Worm (Caenorhabditis elegans) whole organism, L3 larva: ENCODE data around the gene catp-6.

Source experiments
- aly-2 ChIP-seq: fragments of 150-350 bp; optimal IDR thresholded peaks from 2 replicates; lab custom pipeline; 2014; ENCODE audit warnings: missing biosample characterization, missing genetic modification characterization
- ceh-16 ChIP-seq: sonication (generic microtip); optimal IDR thresholded peaks from 2 replicates; lab custom pipeline; 2017; ENCODE audit warnings: missing biosample characterization, missing genetic modification characterization
- elt-1 ChIP-seq: fragments of 150-350 bp; optimal IDR thresholded peaks from 2 replicates; lab custom pipeline; 2014; ENCODE audit warnings: missing biosample characterization, missing genetic modification characterization
- fkh-10 ChIP-seq: sonication (generic microtip); optimal IDR thresholded peaks from 2 replicates; lab custom pipeline; 2017; ENCODE audit warnings: missing biosample characterization, missing genetic modification reagents, missing genetic modification characterization
- nhr-12 ChIP-seq: fragments of 150-350 bp; optimal IDR thresholded peaks from 2 replicates; lab custom pipeline; 2014; ENCODE audit warnings: missing biosample characterization, missing genetic modification characterization
- nhr-237 ChIP-seq: fragments of 150-350 bp; optimal IDR thresholded peaks from 2 replicates; lab custom pipeline; 2014; ENCODE audit warnings: missing biosample characterization, missing genetic modification characterization
- nhr-77 ChIP-seq: fragments of 150-350 bp; optimal IDR thresholded peaks from 2 replicates; lab custom pipeline; 2014; ENCODE audit warnings: missing biosample characterization, missing genetic modification characterization
- pqm-1 ChIP-seq: fragments of 150-350 bp; optimal IDR thresholded peaks from 2 replicates; lab custom pipeline; 2017; ENCODE audit warnings: missing biosample characterization, missing genetic modification characterization, inconsistent platforms
- tbx-2 ChIP-seq: sonication (generic microtip); optimal IDR thresholded peaks from 2 replicates; lab custom pipeline; 2016; ENCODE audit warnings: mild to moderate bottlenecking, missing genetic modification characterization, missing compliant biosample characterization
- zag-1 ChIP-seq: fragments of 150-350 bp; optimal IDR thresholded peaks from 2 replicates; lab custom pipeline; 2014; ENCODE audit warnings: missing biosample characterization, missing genetic modification characterization
- ztf-11 ChIP-seq: fragments of 150-350 bp; optimal IDR thresholded peaks from 2 replicates; lab custom pipeline; 2014; ENCODE audit warnings: missing biosample characterization, missing genetic modification characterization

ce11 chrIV:9815432-9815831 is 8.9 kb downstream of the catp-6 start, which contains the start of gene egl-20:
- no peak for TF ChIP-seq fkh-10
- no peak for TF ChIP-seq nhr-77
- TF ChIP-seq nhr-12 (tag; lab: Kevin White, UChicago), result no peak
- TF ChIP-seq tbx-2, result no peak
- TF ChIP-seq pqm-1 (tag; lab: Kevin White, UChicago), result no peak
- TF ChIP-seq nhr-237 (tag; lab: Kevin White, UChicago), result no peak
- no peak for TF ChIP-seq elt-1 (tag; lab: Kevin White, UChicago)
- TF ChIP-seq ztf-11, result no peak
- TF ChIP-seq zag-1 (tag; lab: Kevin White, UChicago), result no peak
- TF ChIP-seq ceh-16 (tag; lab: Kevin White, UChicago), result no peak
- no peak for TF ChIP-seq aly-2
